Fruit fly (Drosophila melanogaster) whole organism, pupa: ENCODE results near the gene nudC.

Source experiments
- CG10348 ChIP-seq: fragments of 200-800 bp; sonication (Bioruptor generic); IDR thresholded peaks from 2 replicates; pipeline ENCODE4 v1.3.6; 2022; ENCODE audit warnings: missing biosample characterization, missing genetic modification characterization
- CG12605 ChIP-seq: fragments of 200-800 bp; sonication (Bioruptor generic); IDR thresholded peaks from 2 replicates; pipeline ENCODE4 v1.3.6; 2022; ENCODE audit warnings: missing biosample characterization, missing genetic modification characterization
- CG13204 ChIP-seq: fragments of 200-800 bp; sonication (Bioruptor generic); optimal IDR thresholded peaks from 2 replicates; lab custom pipeline; 2018; ENCODE audit warnings: missing biosample characterization, mild to moderate bottlenecking, missing genetic modification characterization, moderate library complexity
- CG14655 ChIP-seq: fragments of 200-800 bp; sonication (Bioruptor generic); optimal IDR thresholded peaks from 3 replicates; lab custom pipeline; 2017; ENCODE audit warnings: mild to moderate bottlenecking, missing biosample characterization, missing genetic modification reagents, missing genetic modification characterization
- CG15710 ChIP-seq: fragments of 200-800 bp; sonication (Bioruptor generic); optimal IDR thresholded peaks from 2 replicates; lab custom pipeline; 2018; ENCODE audit warnings: missing biosample characterization, mild to moderate bottlenecking, missing genetic modification characterization, moderate library complexity
- CG17806 ChIP-seq: fragments of 200-800 bp; sonication (Bioruptor generic); optimal IDR thresholded peaks from 2 replicates; lab custom pipeline; 2018; ENCODE audit warnings: missing biosample characterization, mild to moderate bottlenecking, missing genetic modification characterization, moderate library complexity
- CG32121 ChIP-seq: fragments of 200-800 bp; sonication (Bioruptor generic); IDR thresholded peaks from 2 replicates; pipeline ENCODE4 v1.3.6; 2022; ENCODE audit warnings: missing biosample characterization, missing genetic modification characterization
- CG34367 ChIP-seq: fragments of 200-800 bp; sonication (Bioruptor generic); optimal IDR thresholded peaks from 2 replicates; lab custom pipeline; 2018; ENCODE audit warnings: missing biosample characterization, mild to moderate bottlenecking, missing genetic modification characterization
- CG4496 ChIP-seq: fragments of 200-800 bp; sonication (Bioruptor generic); IDR thresholded peaks from 3 replicates; pipeline ENCODE4 v1.3.6; 2022; ENCODE audit warnings: missing biosample characterization, missing genetic modification characterization
- CG8159 ChIP-seq: fragments of 200-800 bp; sonication (Bioruptor generic); optimal IDR thresholded peaks from 3 replicates; lab custom pipeline; 2018; ENCODE audit warnings: missing biosample characterization, mild to moderate bottlenecking, missing genetic modification characterization, moderate library complexity
- CG8301 ChIP-seq: fragments of 200-800 bp; sonication (Bioruptor generic); optimal IDR thresholded peaks from 2 replicates; lab custom pipeline; 2018; ENCODE audit warnings: missing biosample characterization, mild to moderate bottlenecking, missing genetic modification characterization
- CG9948 ChIP-seq: fragments of 200-800 bp; sonication (Bioruptor generic); optimal IDR thresholded peaks from 2 replicates; lab custom pipeline; 2018; ENCODE audit warnings: missing biosample characterization, mild to moderate bottlenecking, missing genetic modification characterization, moderate library complexity
- D1 ChIP-seq: fragments of 200-800 bp; sonication (Bioruptor generic); optimal IDR thresholded peaks from 2 replicates; lab custom pipeline; 2018; ENCODE audit warnings: missing biosample characterization, mild to moderate bottlenecking, missing genetic modification characterization, moderate library complexity
- EcR ChIP-seq: fragments of 200-800 bp; sonication (Bioruptor generic); optimal IDR thresholded peaks from 3 replicates; lab custom pipeline; 2019; ENCODE audit warnings: missing biosample characterization, missing genetic modification characterization, mild to moderate bottlenecking, moderate library complexity, missing genetic modification reagents
- Ets98B ChIP-seq: fragments of 200-800 bp; sonication (Bioruptor generic); IDR thresholded peaks from 2 replicates; pipeline ENCODE4 v1.3.6; 2022; ENCODE audit warnings: missing biosample characterization, missing genetic modification characterization
- Pif1A ChIP-seq: fragments of 200-800 bp; sonication (Bioruptor generic); optimal IDR thresholded peaks from 3 replicates; lab custom pipeline; 2016; ENCODE audit warnings: missing biosample characterization, missing genetic modification characterization
- Pif1B ChIP-seq: fragments of 200-800 bp; sonication (Bioruptor generic); optimal IDR thresholded peaks from 3 replicates; lab custom pipeline; 2016; ENCODE audit warnings: missing biosample characterization, missing genetic modification characterization
- Snoo ChIP-seq: fragments of 200-800 bp; sonication (Bioruptor generic); optimal IDR thresholded peaks from 3 replicates; lab custom pipeline; 2017; ENCODE audit warnings: missing biosample characterization, mild to moderate bottlenecking, missing genetic modification characterization, inconsistent platforms
- fd96Ca ChIP-seq: fragments of 200-800 bp; sonication (Bioruptor generic); IDR thresholded peaks from 3 replicates; pipeline ENCODE4 v1.3.6; 2022; ENCODE audit warnings: missing biosample characterization, missing genetic modification characterization
- gl ChIP-seq: fragments of 200-800 bp; sonication (Bioruptor generic); optimal IDR thresholded peaks from 2 replicates; lab custom pipeline; 2018; ENCODE audit warnings: missing biosample characterization, mild to moderate bottlenecking, missing genetic modification characterization
- rn ChIP-seq: fragments of 200-800 bp; sonication (Bioruptor generic); IDR thresholded peaks from 2 replicates; pipeline ENCODE4 v1.3.6; 2022; ENCODE audit warnings: missing biosample characterization, missing genetic modification characterization

nudC gene

DNA sequence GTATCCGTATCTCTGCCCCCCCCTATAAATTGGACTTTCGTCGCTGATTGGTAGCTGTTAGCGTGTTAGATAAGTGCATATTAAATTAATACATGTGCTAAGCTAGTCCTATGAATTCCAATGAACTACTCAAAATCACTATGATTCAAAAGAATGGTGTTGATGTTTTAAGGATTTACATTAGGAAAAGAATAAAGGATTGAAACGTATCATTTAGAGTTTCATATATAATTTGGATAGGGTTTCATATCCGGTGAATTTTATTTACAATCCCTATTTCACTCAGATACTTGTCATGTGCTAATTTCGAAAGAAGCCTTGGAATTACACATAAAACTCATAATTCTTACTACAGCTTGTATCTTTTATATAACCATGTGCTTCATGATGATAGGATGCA, 55.5 kb downstream of the nudC start, which contains the start of gene CG13029:
Gene CG13029 (plus strand): TSS at position 301 of the 400 bp plus-strand sequence.
- TF ChIP-seq CG32121 = no peak
- TF ChIP-seq D1 (tag; lab: Kevin White, UChicago) = no peak
- TF ChIP-seq Pif1A (GFP tag; lab: Kevin White, UChicago) = no peak

DNA sequence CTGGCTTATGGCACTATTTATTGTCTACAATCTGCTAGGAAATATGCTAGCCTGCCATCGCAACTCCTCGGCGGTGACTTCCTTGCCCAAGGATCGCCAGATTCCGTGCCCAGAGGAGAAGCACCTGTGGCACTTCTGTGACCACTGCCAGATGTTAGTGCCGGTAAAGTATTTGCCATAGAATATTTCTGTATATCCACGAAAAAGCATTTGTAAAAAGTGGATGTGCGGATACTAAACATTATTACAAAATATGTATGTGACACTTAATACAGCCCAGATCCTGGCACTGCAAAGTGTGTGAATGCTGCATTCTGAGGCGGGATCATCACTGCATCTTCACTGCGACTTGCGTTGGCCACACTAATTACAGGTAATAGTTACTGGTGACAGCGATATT, 56.1 kb downstream of the nudC start:
- no peak for TF ChIP-seq fd96Ca (GFP tag; lab: Robert Waterston, UW)
- TF ChIP-seq CG9948 = no peak
- TF ChIP-seq Pif1A (GFP tag; lab: Kevin White, UChicago) = no peak
- no peak for TF ChIP-seq CG13204 (GFP tag; lab: Kevin White, UChicago)
- no peak for TF ChIP-seq CG4496 (GFP tag; lab: Robert Waterston, UW)
- TF ChIP-seq Pif1B (GFP tag; lab: Kevin White, UChicago) = no peak
- TF ChIP-seq Snoo (tag; lab: Kevin White, UChicago) = no peak
- no peak for TF ChIP-seq CG10348 (GFP tag; lab: Robert Waterston, UW)
- TF ChIP-seq EcR (GFP tag; lab: Kevin White, UChicago) = no peak
- TF ChIP-seq, all 21 proteins: peak for 0

DNA sequence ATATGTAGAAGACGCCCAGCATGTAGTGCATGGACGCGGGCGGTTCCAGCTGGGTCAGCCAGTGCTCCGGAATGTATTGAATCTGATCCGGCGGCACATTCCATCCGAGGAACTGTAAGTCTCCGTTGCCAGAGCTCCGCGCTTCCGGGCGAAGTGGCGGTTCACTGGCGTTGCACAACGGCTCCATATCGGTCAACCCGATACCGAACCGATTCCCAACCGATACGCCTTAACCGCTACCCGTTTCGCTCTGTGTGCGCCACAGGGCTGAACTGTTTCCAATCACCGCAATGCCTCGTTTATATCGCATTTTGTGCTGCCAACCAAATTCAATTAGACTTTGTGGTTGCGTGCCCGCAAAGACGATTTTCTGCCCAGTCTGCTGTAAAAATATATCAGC, 57.5 kb downstream of the nudC start, which contains the start of gene Rh4:
Gene Rh4 (minus strand): TSS at position 234 of the 400 bp plus-strand sequence.
- no peak for TF ChIP-seq Pif1B (GFP tag; lab: Kevin White, UChicago)
- no peak for TF ChIP-seq CG15710
- no peak for TF ChIP-seq Ets98B (GFP tag; lab: Robert Waterston, UW)
- no peak for TF ChIP-seq CG8301 (tag; lab: Kevin White, UChicago)
- TF ChIP-seq CG10348 (GFP tag; lab: Robert Waterston, UW) = no peak
- no peak for TF ChIP-seq CG14655 (GFP tag; lab: Kevin White, UChicago)
- TF ChIP-seq D1 (tag; lab: Kevin White, UChicago) = no peak
- no peak for TF ChIP-seq CG4496 (GFP tag; lab: Robert Waterston, UW)
- TF ChIP-seq gl = no peak
- TF ChIP-seq CG13204 (GFP tag; lab: Kevin White, UChicago) = no peak
- TF ChIP-seq rn (GFP tag; lab: Robert Waterston, UW) = no peak
- TF ChIP-seq CG17806 (tag; lab: Kevin White, UChicago) = no peak
- TF ChIP-seq CG34367 (tag; lab: Kevin White, UChicago) = no peak
- TF ChIP-seq CG32121 = no peak
- TF ChIP-seq Snoo (tag; lab: Kevin White, UChicago) = no peak
- no peak for TF ChIP-seq CG12605 (GFP tag; lab: Robert Waterston, UW)
- no peak for TF ChIP-seq CG8159 (tag; lab: Kevin White, UChicago)
- no peak for TF ChIP-seq EcR (GFP tag; lab: Kevin White, UChicago)
- no peak for TF ChIP-seq CG9948
- no peak for TF ChIP-seq Pif1A (GFP tag; lab: Kevin White, UChicago)

DNA sequence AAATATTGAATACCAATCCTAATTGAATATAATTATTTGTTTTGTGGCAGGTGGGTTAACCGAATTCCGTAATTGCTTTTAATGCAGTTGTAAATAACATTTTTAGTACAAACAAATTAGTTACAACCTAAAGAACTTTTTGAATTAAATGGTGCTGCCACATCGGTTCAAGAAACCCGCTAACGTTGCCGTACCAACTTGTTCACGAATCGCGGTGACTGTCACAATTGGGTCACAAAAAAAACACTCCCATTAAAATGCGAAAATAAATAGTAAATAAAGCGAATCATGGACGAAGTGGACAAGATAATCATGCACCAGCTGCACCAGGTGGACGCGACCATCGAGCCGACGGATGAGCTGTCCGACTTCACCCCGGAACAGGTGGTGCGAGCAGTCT, 58.2 kb downstream of the nudC start, which contains the start of gene CG9951:
Gene CG9951 (plus strand): TSS at position 207 of the 400 bp plus-strand sequence.
- no peak for TF ChIP-seq Snoo (tag; lab: Kevin White, UChicago)
- no peak for TF ChIP-seq gl
- no peak for TF ChIP-seq CG9948
- no peak for TF ChIP-seq CG15710
- no peak for TF ChIP-seq CG17806 (tag; lab: Kevin White, UChicago)
- no peak for TF ChIP-seq CG10348 (GFP tag; lab: Robert Waterston, UW)
- TF ChIP-seq CG32121 = no peak
- no peak for TF ChIP-seq rn (GFP tag; lab: Robert Waterston, UW)
- no peak for TF ChIP-seq Pif1A (GFP tag; lab: Kevin White, UChicago)
- TF ChIP-seq CG12605 (GFP tag; lab: Robert Waterston, UW) = no peak
- TF ChIP-seq Pif1B (GFP tag; lab: Kevin White, UChicago) = no peak
- no peak for TF ChIP-seq CG13204 (GFP tag; lab: Kevin White, UChicago)
- TF ChIP-seq D1 (tag; lab: Kevin White, UChicago) = no peak
- no peak for TF ChIP-seq Ets98B (GFP tag; lab: Robert Waterston, UW)
- TF ChIP-seq CG34367 (tag; lab: Kevin White, UChicago) = no peak

DNA sequence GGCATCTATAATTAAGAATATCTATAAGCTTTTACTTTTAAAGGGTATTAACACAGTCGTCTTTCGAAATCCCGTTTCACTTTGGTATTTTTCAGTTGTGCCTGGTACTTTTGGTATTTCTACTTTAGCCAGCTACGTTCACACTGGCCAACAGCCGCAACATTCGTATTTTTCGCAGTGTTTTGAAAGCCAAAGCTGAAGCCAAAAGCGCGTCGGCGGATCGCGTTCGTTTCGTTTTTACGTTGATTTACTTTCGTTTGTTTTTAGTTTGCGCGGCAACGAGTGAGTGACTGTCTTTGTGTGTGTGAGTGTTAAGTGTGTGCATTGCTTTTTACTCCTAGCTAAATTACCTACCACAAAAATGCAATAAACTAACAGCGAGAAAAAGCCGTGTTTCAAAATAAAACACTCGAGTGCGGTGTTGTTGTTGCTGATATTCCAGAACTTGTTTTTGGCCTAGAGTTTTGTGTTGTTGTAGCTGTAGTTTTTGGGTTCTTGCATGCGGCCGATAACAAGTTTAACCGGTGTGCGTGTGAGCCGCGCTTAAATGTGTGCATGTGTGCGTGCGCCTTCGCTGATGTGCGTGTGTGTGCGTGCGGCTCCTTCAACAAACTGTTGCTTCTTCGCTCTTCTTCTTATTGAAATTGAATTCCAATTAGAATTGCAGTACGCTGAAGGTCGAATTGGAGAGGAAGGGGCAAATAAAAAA, 60.5 kb downstream of the nudC start, which contains the start of gene Lmpt:
Gene Lmpt (plus strand): TSS at position 173 of the 709 bp plus-strand sequence.
- no peak for TF ChIP-seq fd96Ca (GFP tag; lab: Robert Waterston, UW)
- TF ChIP-seq rn (GFP tag; lab: Robert Waterston, UW) = no peak
- peak; percentile 29; the same call in 1 of the 2 replicates for TF ChIP-seq CG12605 (GFP tag; lab: Robert Waterston, UW)
- peak; percentile 90 for TF ChIP-seq EcR (GFP tag; lab: Kevin White, UChicago)
- TF ChIP-seq D1 (tag; lab: Kevin White, UChicago) = peak; percentile 3

DNA sequence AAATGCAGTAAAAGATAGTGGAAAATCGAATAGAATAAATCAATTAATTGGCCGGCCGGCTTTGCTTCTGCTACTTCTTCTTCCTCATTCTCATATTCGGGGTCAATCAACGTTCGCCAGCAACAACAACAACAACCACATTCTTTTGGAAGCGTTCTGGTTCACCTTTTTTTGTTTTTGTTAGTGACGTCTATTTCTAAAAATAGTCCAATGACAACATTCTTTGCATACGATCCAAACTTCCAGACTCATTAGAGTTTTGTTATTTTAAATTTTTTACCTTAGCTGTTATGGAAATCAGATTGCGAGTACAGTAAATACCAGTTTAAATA, 61.0 kb downstream of the nudC start:
- no peak for TF ChIP-seq CG8301 (tag; lab: Kevin White, UChicago)
- TF ChIP-seq fd96Ca (GFP tag; lab: Robert Waterston, UW) = no peak
- TF ChIP-seq CG13204 (GFP tag; lab: Kevin White, UChicago) = no peak
- no peak for TF ChIP-seq CG10348 (GFP tag; lab: Robert Waterston, UW)
- no peak for TF ChIP-seq CG12605 (GFP tag; lab: Robert Waterston, UW)
- no peak for TF ChIP-seq EcR (GFP tag; lab: Kevin White, UChicago)
- TF ChIP-seq CG17806 (tag; lab: Kevin White, UChicago) = no peak
- TF ChIP-seq gl = no peak
- TF ChIP-seq Snoo (tag; lab: Kevin White, UChicago) = no peak
